Fruit fly (Drosophila melanogaster): ENCODE data around the gene loco.

Gene loco

dm6 chr3R:22625514-22626333 lies 13.5 kb downstream of the loco start (continued):
- TF ChIP-seq gfzf (GFP tag; optimal IDR thresholded peaks at IDR 0.05) = no peak
- no peak for TF ChIP-seq CG9215 (GFP tag; IDR thresholded peaks at IDR 0.05)
- peak; percentile 30 for TF ChIP-seq cato (GFP tag; optimal IDR thresholded peaks at IDR 0.05; ENCODE audit: borderline replicate concordance)
- TF ChIP-seq ro (GFP tag; IDR thresholded peaks at IDR 0.05) = no peak
- no peak for TF ChIP-seq D (optimal IDR thresholded peaks at IDR 0.05)
- TF ChIP-seq D (GFP tag; optimal IDR thresholded peaks at IDR 0.05) = peak; percentile 76
- TF ChIP-seq ind (GFP tag; optimal IDR thresholded peaks at IDR 0.05) = peak; percentile 16
- peak; percentile 22 for TF ChIP-seq CG17385 (GFP tag; optimal IDR thresholded peaks at IDR 0.05)
- TF ChIP-seq trem (tag; optimal IDR thresholded peaks at IDR 0.05) = peak; percentile 25
- peak; percentile 58 for TF ChIP-seq Hmr (GFP tag; optimal IDR thresholded peaks at IDR 0.05)
- no peak for TF ChIP-seq p53 (GFP tag; optimal IDR thresholded peaks at IDR 0.05)
- TF ChIP-seq CG6813 (GFP tag; optimal IDR thresholded peaks at IDR 0.05) = peak; percentile 8
- TF ChIP-seq fru (optimal IDR thresholded peaks at IDR 0.05) = no peak
- peak; percentile 29 for TF ChIP-seq Vsx1 (GFP tag; optimal IDR thresholded peaks at IDR 0.05)
- no peak for TF ChIP-seq Sry-β (GFP tag; optimal IDR thresholded peaks at IDR 0.05)
- peak in 1 of 3 experiments; percentile 72 for TF ChIP-seq lola (GFP tag; optimal IDR thresholded peaks at IDR 0.05)
- TF ChIP-seq CG10274 (GFP tag; optimal IDR thresholded peaks at IDR 0.05) = no peak
- peak; percentile 77 for TF ChIP-seq gem (tag; optimal IDR thresholded peaks at IDR 0.05)
- no peak for TF ChIP-seq aop (GFP tag; IDR thresholded peaks at IDR 0.05)
- no peak for TF ChIP-seq CG3726 (GFP tag; IDR thresholded peaks at IDR 0.05)
- peak; percentile 66 for TF ChIP-seq CG9727 (GFP tag; optimal IDR thresholded peaks at IDR 0.05)
- TF ChIP-seq CG7963 (GFP tag; IDR thresholded peaks at IDR 0.05; ENCODE audit: partially characterized antibody) = no peak
- peak; percentile 9 for TF ChIP-seq odd (GFP tag; optimal IDR thresholded peaks at IDR 0.05)
- TF ChIP-seq Asciz (GFP tag; optimal IDR thresholded peaks at IDR 0.05) = peak; percentile 50
- TF ChIP-seq CG2712 (tag; optimal IDR thresholded peaks at IDR 0.05) = peak; percentile 74
- TF ChIP-seq Oli (tag; optimal IDR thresholded peaks at IDR 0.05) = peak; percentile 62
- TF ChIP-seq chm (GFP tag; IDR thresholded peaks at IDR 0.05) = no peak
- no peak for TF ChIP-seq NfI (GFP tag; optimal IDR thresholded peaks at IDR 0.05)
- TF ChIP-seq CG18619 (GFP tag; optimal IDR thresholded peaks at IDR 0.05) = peak; percentile 41
- peak; percentile 63 for TF ChIP-seq CG30403 (GFP tag; optimal IDR thresholded peaks at IDR 0.05)
- TF ChIP-seq CG13775 (GFP tag; optimal IDR thresholded peaks at IDR 0.05) = peak; percentile 54
- TF ChIP-seq Taf1 (GFP tag; IDR thresholded peaks at IDR 0.05) = no peak
- TF ChIP-seq CoRest (tag; optimal IDR thresholded peaks at IDR 0.05) = peak; percentile 32
- peak; percentile 5 for TF ChIP-seq gsb-n (tag; optimal IDR thresholded peaks at IDR 0.05)
- peak; percentile 12 for TF ChIP-seq Spps (tag; optimal IDR thresholded peaks at IDR 0.05)
- no peak for TF ChIP-seq Dad (GFP tag; optimal IDR thresholded peaks at IDR 0.05)
- peak; percentile 60 for TF ChIP-seq phol (tag; optimal IDR thresholded peaks at IDR 0.05)
- TF ChIP-seq Drgx (GFP tag; IDR thresholded peaks at IDR 0.05) = no peak
- no peak for TF ChIP-seq CG9932 (GFP tag; IDR thresholded peaks at IDR 0.05)
- peak; percentile 12 for TF ChIP-seq CG1233 (GFP tag; optimal IDR thresholded peaks at IDR 0.05)
- peak; percentile 46 for TF ChIP-seq PHDP (tag; optimal IDR thresholded peaks at IDR 0.05)
- 0 out of 3 replicates have a peak, but pooled peaks have one; percentile 3 for TF ChIP-seq zfh1 (GFP tag; IDR thresholded peaks at IDR 0.05)
- TF ChIP-seq CG34376 (GFP tag; optimal IDR thresholded peaks at IDR 0.05) = no peak
- TF ChIP-seq Hsf (GFP tag; optimal IDR thresholded peaks at IDR 0.05) = peak; percentile 15
- TF ChIP-seq CG16863 (GFP tag; optimal IDR thresholded peaks at IDR 0.05) = peak; percentile 24
- TF ChIP-seq CG7271 (tag; optimal IDR thresholded peaks at IDR 0.05) = no peak
- TF ChIP-seq CG17359 (tag; optimal IDR thresholded peaks at IDR 0.05) = peak; percentile 23
- peak; percentile 30 for TF ChIP-seq corto (GFP tag; optimal IDR thresholded peaks at IDR 0.05)
- peak; percentile 39 for TF ChIP-seq CG3407 (GFP tag; optimal IDR thresholded peaks at IDR 0.05)
